Fruit fly (Drosophila melanogaster): ENCODE data around the gene Spn.

Gene Spn

dm6 chr3L:2551137-2551676 is 2.9 kb downstream of the Spn start:
- TF ChIP-seq crp (GFP tag; optimal IDR thresholded peaks at IDR 0.05) = no peak
- TF ChIP-seq Sry-β (GFP tag; optimal IDR thresholded peaks at IDR 0.05) = no peak
- TF ChIP-seq Doc3 (GFP tag; IDR thresholded peaks at IDR 0.05; ENCODE audit: partially characterized antibody) = no peak
- no peak for TF ChIP-seq Six4 (GFP tag; optimal IDR thresholded peaks at IDR 0.05)
- TF ChIP-seq CG8924 (tag; optimal IDR thresholded peaks at IDR 0.05) = no peak
- TF ChIP-seq phol (tag; optimal IDR thresholded peaks at IDR 0.05) = no peak
- no peak for TF ChIP-seq stwl (tag; optimal IDR thresholded peaks at IDR 0.05)
- no peak for TF ChIP-seq CG7745 (tag; optimal IDR thresholded peaks at IDR 0.05)
- no peak for TF ChIP-seq da (GFP tag; optimal IDR thresholded peaks at IDR 0.05)
- no peak for TF ChIP-seq stc (GFP tag; IDR thresholded peaks at IDR 0.05)
- no peak for TF ChIP-seq peb (GFP tag; IDR thresholded peaks at IDR 0.05)
- TF ChIP-seq CG12769 (tag; optimal IDR thresholded peaks at IDR 0.05) = peak; percentile 20
- TF ChIP-seq sqz (GFP tag; optimal IDR thresholded peaks at IDR 0.05) = peak; percentile 54
- TF ChIP-seq MBD-R2 (GFP tag; IDR thresholded peaks at IDR 0.05) = peak; percentile 14; the same call in 1 of the 2 replicates
- no peak for TF ChIP-seq ac (GFP tag; optimal IDR thresholded peaks at IDR 0.05)
- TF ChIP-seq CrebB (tag; optimal IDR thresholded peaks at IDR 0.05) = no peak
- TF ChIP-seq cwo (GFP tag; optimal IDR thresholded peaks at IDR 0.05) = peak; percentile 42
- peak; percentile 2 for TF ChIP-seq CG10147 (GFP tag; optimal IDR thresholded peaks at IDR 0.05)
- no peak for TF ChIP-seq CG4854 (GFP tag; optimal IDR thresholded peaks at IDR 0.05)
- no peak for TF ChIP-seq CG15514 (GFP tag; optimal IDR thresholded peaks at IDR 0.05)
- TF ChIP-seq HHEX (GFP tag; optimal IDR thresholded peaks at IDR 0.05) = no peak
- TF ChIP-seq CG10366 (GFP tag; IDR thresholded peaks at IDR 0.05) = no peak
- TF ChIP-seq CG9609 (GFP tag; optimal IDR thresholded peaks at IDR 0.05) = no peak
- no peak for TF ChIP-seq Vsx1 (GFP tag; optimal IDR thresholded peaks at IDR 0.05)
- no peak for TF ChIP-seq tna (GFP tag; IDR thresholded peaks at IDR 0.05; ENCODE audit: partially characterized antibody)
- TF ChIP-seq Atf6 (GFP tag; IDR thresholded peaks at IDR 0.05) = no peak
- no peak for TF ChIP-seq CG6854 (GFP tag; optimal IDR thresholded peaks at IDR 0.05)
- TF ChIP-seq Dll (GFP tag; IDR thresholded peaks at IDR 0.05; ENCODE audit: partially characterized antibody) = no peak
- no peak for TF ChIP-seq Drgx (GFP tag; IDR thresholded peaks at IDR 0.05)
- TF ChIP-seq eyg (GFP tag; optimal IDR thresholded peaks at IDR 0.05) = no peak
- no peak for TF ChIP-seq CG8290 (GFP tag; optimal IDR thresholded peaks at IDR 0.05)
- TF ChIP-seq CG8290 (tag; optimal IDR thresholded peaks at IDR 0.05) = no peak
- TF ChIP-seq CG16815 (GFP tag; optimal IDR thresholded peaks at IDR 0.05) = no peak
- no peak for TF ChIP-seq Neu2 (GFP tag; optimal IDR thresholded peaks at IDR 0.05; ENCODE audit: borderline replicate concordance)
- no peak for TF ChIP-seq CG9437 (GFP tag; optimal IDR thresholded peaks at IDR 0.05)
- TF ChIP-seq CG13894 (tag; optimal IDR thresholded peaks at IDR 0.05) = peak; percentile 99
- TF ChIP-seq Ravus (GFP tag; IDR thresholded peaks at IDR 0.05) = no peak
- no peak for TF ChIP-seq B-H1 (GFP tag; IDR thresholded peaks at IDR 0.05)
- TF ChIP-seq mirr (GFP tag; optimal IDR thresholded peaks at IDR 0.05) = no peak
- TF ChIP-seq lola (GFP tag; optimal IDR thresholded peaks at IDR 0.05) = no peak
- TF ChIP-seq wor (GFP tag; IDR thresholded peaks at IDR 0.05) = no peak
- peak; percentile 4 for TF ChIP-seq B-H2 (GFP tag; optimal IDR thresholded peaks at IDR 0.05)
- no peak for TF ChIP-seq Med (GFP tag)
- no peak for TF ChIP-seq lbe (GFP tag; optimal IDR thresholded peaks at IDR 0.05)
- TF ChIP-seq sim (GFP tag; IDR thresholded peaks at IDR 0.05) = no peak
- no peak for TF ChIP-seq CG7556 (GFP tag; optimal IDR thresholded peaks at IDR 0.05)
- no peak for TF ChIP-seq vfl (GFP tag; optimal IDR thresholded peaks at IDR 0.05)
- no peak for TF ChIP-seq Deaf1 (tag; optimal IDR thresholded peaks at IDR 0.05)
- no peak for TF ChIP-seq gcm (GFP tag; optimal IDR thresholded peaks at IDR 0.05)
- no peak for TF ChIP-seq Dad (GFP tag; optimal IDR thresholded peaks at IDR 0.05)
